Fruit fly (Drosophila melanogaster) whole organism, wandering third instar larva: Measurements from ENCODE around the gene MED20.

ENCODE experiments used
- Abd-B ChIP-seq: fragments of >200 bp; optimal IDR thresholded peaks from 2 replicates; lab custom pipeline; 2017; ENCODE audit warnings: missing biosample characterization, missing genetic modification characterization
- CG32264 ChIP-seq: fragments of 200-800 bp; sonication (Bioruptor generic); optimal IDR thresholded peaks from 2 replicates; lab custom pipeline; 2016; ENCODE audit warnings: missing biosample characterization, missing genetic modification characterization
- CG9705 ChIP-seq: fragments of 200-800 bp; sonication (Bioruptor generic); optimal IDR thresholded peaks from 2 replicates; lab custom pipeline; 2018; ENCODE audit warnings: missing biosample characterization, mild to moderate bottlenecking, missing genetic modification characterization
- CrebA ChIP-seq: fragments of 200-800 bp; sonication (Bioruptor generic); optimal IDR thresholded peaks from 2 replicates; lab custom pipeline; 2016; ENCODE audit warnings: missing biosample characterization, mild to moderate bottlenecking, missing genetic modification characterization, borderline replicate concordance
- Dfd ChIP-seq: fragments of >200 bp; optimal IDR thresholded peaks from 2 replicates; lab custom pipeline; 2017; ENCODE audit warnings: missing biosample characterization, missing genetic modification characterization
- Dif ChIP-seq: fragments of 200-275, 200-300 bp; sonication (Bioruptor generic); optimal IDR thresholded peaks from 2 replicates; lab custom pipeline; 2018; ENCODE audit warnings: missing biosample characterization, missing genetic modification characterization; ENCODE audit not compliant: partially characterized antibody
- GATAd ChIP-seq: sonication (Bioruptor generic); optimal IDR thresholded peaks from 2 replicates; lab custom pipeline; 2016; ENCODE audit warnings: missing biosample characterization, missing genetic modification characterization
- HLH106 ChIP-seq: fragments of 200-800 bp; optimal IDR thresholded peaks from 3 replicates; lab custom pipeline; 2019; ENCODE audit warnings: missing biosample characterization, mild to moderate bottlenecking, missing genetic modification characterization, moderate library complexity
- Hnf4 ChIP-seq: fragments of 200-800 bp; sonication (Bioruptor generic); optimal IDR thresholded peaks from 2 replicates; lab custom pipeline; 2016; ENCODE audit warnings: missing biosample characterization, mild to moderate bottlenecking, missing genetic modification characterization
- Hr78 ChIP-seq: fragments of >200 bp; optimal IDR thresholded peaks from 2 replicates; lab custom pipeline; 2017; ENCODE audit warnings: missing biosample characterization, missing genetic modification characterization
- Hr83 ChIP-seq: fragments of 200-300 bp; sonication (Bioruptor generic); optimal IDR thresholded peaks from 2 replicates; lab custom pipeline; 2016; ENCODE audit warnings: missing biosample characterization, mild to moderate bottlenecking, missing genetic modification characterization, moderate library complexity; ENCODE audit not compliant: poor library complexity, severe bottlenecking
- Jra ChIP-seq: sonication (Bioruptor generic); optimal IDR thresholded peaks from 2 replicates; lab custom pipeline; 2016; ENCODE audit warnings: missing biosample characterization, missing genetic modification characterization
- Mio ChIP-seq: sonication (Bioruptor generic); optimal IDR thresholded peaks from 2 replicates; lab custom pipeline; 2016; ENCODE audit warnings: missing biosample characterization, missing genetic modification characterization
- Myc ChIP-seq: fragments of >200 bp; optimal IDR thresholded peaks from 2 replicates; lab custom pipeline; 2017
- N ChIP-seq: fragments of >200 bp; optimal IDR thresholded peaks from 2 replicates; lab custom pipeline; 2018; ENCODE audit warnings: missing biosample characterization, missing external identifiers, missing genetic modification characterization
- OdsH ChIP-seq: fragments of 200-800 bp; sonication (Bioruptor generic); optimal IDR thresholded peaks from 2 replicates; lab custom pipeline; 2016; ENCODE audit warnings: missing biosample characterization, mild to moderate bottlenecking, missing genetic modification characterization
- Rel ChIP-seq, 2 experiments: fragments of 200-800 bp; sonication (Bioruptor generic) in 1 of 2; optimal IDR thresholded peaks; 2 replicates in 1 of 2; 3 replicates in 1 of 2; lab custom pipeline; 2016 to 2019; ENCODE audit warnings: mild to moderate bottlenecking in 2 of 2, missing biosample characterization in 2 of 2, missing genetic modification characterization in 2 of 2, moderate library complexity in 1 of 2
- Sp1 ChIP-seq: fragments of 200-800 bp; sonication (Bioruptor generic); optimal IDR thresholded peaks from 3 replicates; lab custom pipeline; 2019; ENCODE audit warnings: missing biosample characterization, mild to moderate bottlenecking, missing genetic modification characterization, moderate library complexity
- Vsx2 ChIP-seq: fragments of 200-300, 225-300 bp; sonication (Bioruptor generic); optimal IDR thresholded peaks from 2 replicates; lab custom pipeline; 2018; ENCODE audit warnings: missing biosample characterization, missing genetic modification characterization; ENCODE audit not compliant: partially characterized antibody
- br ChIP-seq: fragments of 200-800 bp; sonication (Bioruptor generic); optimal IDR thresholded peaks from 2 replicates; lab custom pipeline; 2016; ENCODE audit warnings: missing biosample characterization, missing genetic modification characterization
- brk ChIP-seq: fragments of 200-800 bp; sonication (Bioruptor generic); optimal IDR thresholded peaks from 2 replicates; lab custom pipeline; 2016; ENCODE audit warnings: missing biosample characterization, mild to moderate bottlenecking, missing genetic modification characterization
- dl ChIP-seq, 2 experiments: fragments of 175-275, 200-275 bp in 1 of 2; fragments of 200-275 bp in 1 of 2; sonication (Bioruptor generic); optimal IDR thresholded peaks; lab custom pipeline; 2018; ENCODE audit warnings: mild to moderate bottlenecking in 2 of 2, missing biosample characterization in 2 of 2, missing genetic modification characterization in 2 of 2, moderate library complexity in 2 of 2; ENCODE audit not compliant: partially characterized antibody in 2 of 2, insufficient read depth in 1 of 2
- dmrt93B ChIP-seq: fragments of 200-800 bp; sonication (Bioruptor generic); optimal IDR thresholded peaks from 2 replicates; lab custom pipeline; 2018; ENCODE audit warnings: missing biosample characterization, mild to moderate bottlenecking, missing genetic modification characterization
- dsf ChIP-seq: sonication (Bioruptor generic); optimal IDR thresholded peaks from 2 replicates; lab custom pipeline; 2016; ENCODE audit warnings: missing biosample characterization, missing genetic modification characterization, borderline replicate concordance
- ey ChIP-seq: fragments of 200-800 bp; sonication (Bioruptor generic); optimal IDR thresholded peaks from 2 replicates; lab custom pipeline; 2016; ENCODE audit warnings: missing biosample characterization, missing genetic modification characterization
- foxo ChIP-seq, 2 experiments: fragments of 200-800 bp; sonication (Bioruptor generic); optimal IDR thresholded peaks; 2 replicates in 1 of 2; 3 replicates in 1 of 2; lab custom pipeline; 2016 to 2017; ENCODE audit warnings: missing biosample characterization in 2 of 2, missing genetic modification characterization in 2 of 2
- fru ChIP-seq: fragments of 200-800 bp; sonication (Bioruptor generic); optimal IDR thresholded peaks from 3 replicates; lab custom pipeline; 2016; ENCODE audit warnings: missing biosample characterization, mild to moderate bottlenecking, missing genetic modification characterization
- h ChIP-seq: fragments of 200-800 bp; sonication (Bioruptor generic); optimal IDR thresholded peaks from 3 replicates; lab custom pipeline; 2016; ENCODE audit warnings: missing biosample characterization, mild to moderate bottlenecking, missing genetic modification characterization
- jim ChIP-seq: fragments of 175-275, 200-325 bp; sonication (Bioruptor generic); optimal IDR thresholded peaks from 2 replicates; lab custom pipeline; 2016; ENCODE audit warnings: missing biosample characterization, mild to moderate bottlenecking, missing genetic modification characterization
- lola ChIP-seq: fragments of >200 bp; optimal IDR thresholded peaks from 2 replicates; lab custom pipeline; 2017; ENCODE audit warnings: missing biosample characterization, missing genetic modification characterization
- pan ChIP-seq: fragments of >200 bp; optimal IDR thresholded peaks from 2 replicates; lab custom pipeline; 2017
- psq ChIP-seq: fragments of 200-800 bp; sonication (Bioruptor generic); optimal IDR thresholded peaks from 3 replicates; lab custom pipeline; 2017; ENCODE audit warnings: missing biosample characterization, mild to moderate bottlenecking, missing genetic modification characterization, moderate library complexity
- rgr ChIP-seq: fragments of 200-800 bp; sonication (Bioruptor generic); optimal IDR thresholded peaks from 3 replicates; lab custom pipeline; 2016; ENCODE audit warnings: missing biosample characterization, mild to moderate bottlenecking, missing genetic modification characterization
- sage ChIP-seq: fragments of 200-800 bp; sonication (Bioruptor generic); optimal IDR thresholded peaks from 2 replicates; lab custom pipeline; 2016; ENCODE audit warnings: missing biosample characterization, mild to moderate bottlenecking, missing genetic modification characterization
- sv ChIP-seq: fragments of 200-800 bp; sonication (Bioruptor generic); optimal IDR thresholded peaks from 3 replicates; lab custom pipeline; 2016; ENCODE audit warnings: missing biosample characterization, missing genetic modification characterization
- tai ChIP-seq: sonication (Bioruptor generic); optimal IDR thresholded peaks from 2 replicates; lab custom pipeline; 2016; ENCODE audit warnings: missing biosample characterization, missing genetic modification characterization
- usp ChIP-seq: fragments of >200 bp; optimal IDR thresholded peaks from 2 replicates; lab custom pipeline; 2017; ENCODE audit warnings: missing biosample characterization, missing genetic modification characterization
- woc ChIP-seq: sonication (Bioruptor generic); optimal IDR thresholded peaks from 2 replicates; lab custom pipeline; 2016; ENCODE audit warnings: missing biosample characterization, mild to moderate bottlenecking, missing genetic modification characterization

The MED20 gene

DNA sequence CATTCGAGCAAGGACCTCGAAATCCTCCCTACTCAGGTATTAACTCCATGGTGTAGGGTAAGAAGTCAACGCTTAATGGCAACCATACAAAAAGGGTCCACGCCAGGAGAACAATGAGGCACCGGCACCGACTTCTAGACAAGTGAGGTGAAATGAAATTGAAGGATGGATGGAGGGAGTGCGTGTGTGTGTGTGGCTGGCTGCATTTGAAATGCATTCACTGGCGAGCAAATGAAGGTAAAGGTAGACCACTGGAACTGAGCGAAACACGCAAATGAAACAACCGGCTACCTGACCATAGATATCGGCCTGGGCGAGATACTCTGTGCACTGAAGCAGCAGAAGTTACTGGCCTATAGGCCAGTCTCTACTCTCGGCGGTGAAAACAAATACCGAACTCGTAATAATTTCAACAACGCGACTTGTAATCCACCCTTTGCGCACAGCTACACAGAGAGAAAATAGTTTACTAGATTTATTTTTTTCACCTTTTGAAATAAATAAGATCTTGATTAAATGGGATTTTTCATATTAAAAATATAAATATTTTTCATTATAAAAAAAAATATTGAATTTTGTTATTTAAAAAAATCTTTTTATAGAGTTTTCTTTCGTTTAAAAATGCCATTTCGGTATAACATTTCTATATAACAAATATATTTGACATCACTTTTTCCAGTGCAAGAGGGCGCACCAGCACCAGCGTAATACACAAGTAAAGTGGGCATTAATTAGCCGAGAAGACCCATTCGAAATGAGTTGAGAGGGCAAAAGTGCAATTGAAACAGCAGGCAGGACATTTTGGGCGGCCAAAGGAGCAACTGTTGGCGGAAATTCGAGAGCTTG is 9.2 kb upstream of the MED20 start:
- TF ChIP-seq Rel (GFP tag; optimal IDR thresholded peaks at IDR 0.05; lab: Kevin White, UChicago) (no peak), Rel (tag; optimal IDR thresholded peaks at IDR 0.05; lab: Kevin White, UChicago) (no peak), fru (GFP tag; lab: Kevin White, UChicago) (no peak), sage (GFP tag; lab: Kevin White, UChicago) (no peak), Abd-B (no peak), jim (GFP tag; lab: Kevin White, UChicago) (no peak), psq (GFP tag; lab: Kevin White, UChicago) (peak; percentile 64), Myc (no peak), OdsH (GFP tag; lab: Kevin White, UChicago) (peak; percentile 71), ey (GFP tag; lab: Kevin White, UChicago) (peak; percentile 1), lola (GFP tag; lab: Kevin White, UChicago) (no peak), dsf (no peak), Hr78 (GFP tag; lab: Kevin White, UChicago) (no peak), pan (no peak), N (no peak), CG9705 (GFP tag; lab: Kevin White, UChicago) (no peak), dl (GFP tag; optimal IDR thresholded peaks at IDR 0.05; lab: Kevin White, UChicago; ENCODE audit: insufficient read depth in 1 of 2, partially characterized antibody in 2 of 2) (no peak), CrebA (GFP tag; lab: Kevin White, UChicago) (no peak), Jra (GFP tag; lab: Kevin White, UChicago) (no peak), Mio (no peak), GATAd (GFP tag; lab: Kevin White, UChicago) (no peak), Dif (GFP tag; lab: Kevin White, UChicago) (no peak), usp (GFP tag; lab: Kevin White, UChicago) (no peak), HLH106 (tag; lab: Kevin White, UChicago) (no peak), Dfd (no peak), Sp1 (peak; percentile 77), brk (no peak), rgr (GFP tag; lab: Kevin White, UChicago) (peak; percentile 82), CG32264 (GFP tag; lab: Kevin White, UChicago) (no peak), Vsx2 (GFP tag; lab: Kevin White, UChicago) (peak; percentile 60), sv (GFP tag; lab: Kevin White, UChicago) (peak; percentile 23), Hr83 (GFP tag; lab: Kevin White, UChicago) (no peak), Hnf4 (GFP tag; lab: Kevin White, UChicago) (peak; percentile 33), foxo (GFP tag; optimal IDR thresholded peaks at IDR 0.05; lab: Kevin White, UChicago) (peak in 1 of 2 experiments; percentile 76), dmrt93B (no peak), woc (no peak), h (GFP tag; lab: Kevin White, UChicago) (no peak), tai (no peak), br (GFP tag; lab: Kevin White, UChicago) (no peak)

DNA sequence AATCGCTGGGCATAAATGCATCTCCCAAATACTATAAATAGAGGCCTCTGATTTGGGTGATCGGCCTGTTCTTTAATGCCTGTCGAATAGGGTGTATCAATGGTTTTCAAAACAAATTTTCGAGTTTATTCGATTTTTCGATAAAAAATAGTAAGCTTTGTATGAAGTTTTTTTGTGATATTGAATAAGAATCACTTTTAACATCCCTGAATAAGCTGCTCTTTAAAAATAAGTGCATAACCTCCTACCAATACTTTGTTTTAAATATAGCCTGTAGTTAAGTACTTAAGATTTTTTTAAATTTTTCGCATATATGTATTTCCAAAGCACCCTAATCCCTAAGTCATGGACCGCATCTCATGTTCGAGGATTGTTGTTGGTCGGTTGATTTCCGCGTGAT is 8.0 kb upstream of the MED20 start:
- TF ChIP-seq Myc (no peak), ey (GFP tag; lab: Kevin White, UChicago) (peak; percentile 5), Dfd (no peak)
